Worm (Caenorhabditis elegans) whole organism, L1 larva: Measurements from ENCODE around the gene ggtb-1.

Source experiments
- C04F5.9 ChIP-seq: sonication (generic microtip); optimal IDR thresholded peaks from 2 replicates; lab custom pipeline; 2016; ENCODE audit warnings: missing genetic modification characterization, missing compliant biosample characterization
- Y116A8C.19 ChIP-seq: sonication (generic microtip); optimal IDR thresholded peaks from 2 replicates; lab custom pipeline; 2016; ENCODE audit warnings: missing compliant biosample characterization, missing genetic modification characterization, borderline replicate concordance
- aha-1 ChIP-seq: fragments of 150-350 bp; optimal IDR thresholded peaks from 2 replicates; lab custom pipeline; 2014; ENCODE audit warnings: missing biosample characterization, missing genetic modification characterization
- ama-1 ChIP-seq: fragments of 150-350 bp; optimal IDR thresholded peaks from 2 replicates; lab custom pipeline; 2014
- blmp-1 ChIP-seq: fragments of 150-350 bp; optimal IDR thresholded peaks from 2 replicates; lab custom pipeline; 2014; ENCODE audit warnings: missing biosample characterization, missing genetic modification characterization
- ceh-63 ChIP-seq: fragments of 200-800 bp; sonication (Bioruptor generic); optimal IDR thresholded peaks from 2 replicates; lab custom pipeline; 2018; ENCODE audit warnings: mild to moderate bottlenecking, missing genetic modification characterization, missing compliant biosample characterization
- ceh-8 ChIP-seq: fragments of 200-800 bp; sonication (Bioruptor generic); optimal IDR thresholded peaks from 2 replicates; lab custom pipeline; 2018; ENCODE audit warnings: mild to moderate bottlenecking, missing genetic modification characterization, moderate library complexity, missing compliant biosample characterization
- ceh-88 ChIP-seq: fragments of 200-800 bp; sonication (Bioruptor generic); IDR thresholded peaks from 2 replicates; pipeline ENCODE4 v1.3.6; 2022; ENCODE audit warnings: missing genetic modification characterization, missing compliant biosample characterization
- efl-1 ChIP-seq, 4 experiments: fragments of 150-350 bp; optimal IDR thresholded peaks in 3 of 4; peaks in 1 of 4; 1 replicate in 1 of 4; 2 replicates in 3 of 4; lab custom pipeline; 2014; ENCODE audit warnings: missing biosample characterization in 2 of 4, missing genetic modification characterization in 2 of 4, missing genetic modification reagents in 2 of 4
- egl-27 ChIP-seq, 2 experiments: fragments of 150-350 bp in 1 of 2; sonication (generic microtip); optimal IDR thresholded peaks; 3 replicates each; lab custom pipeline; 2017 to 2018; ENCODE audit warnings: missing biosample characterization in 2 of 2, missing genetic modification characterization in 2 of 2, missing genetic modification reagents in 2 of 2
- elt-2 ChIP-seq: sonication (generic microtip); optimal IDR thresholded peaks from 2 replicates; lab custom pipeline; 2016; ENCODE audit warnings: missing genetic modification characterization, mild to moderate bottlenecking, inconsistent platforms, missing compliant biosample characterization, missing genetic modification reagents
- ets-5 ChIP-seq: fragments of 200-800 bp; sonication (Bioruptor generic); IDR thresholded peaks from 2 replicates; pipeline ENCODE4 v1.3.6; 2022; ENCODE audit warnings: missing genetic modification characterization, missing compliant biosample characterization
- fkh-8 ChIP-seq: sonication (generic microtip); optimal IDR thresholded peaks from 2 replicates; lab custom pipeline; 2016; ENCODE audit warnings: mild to moderate bottlenecking, missing genetic modification characterization, missing compliant biosample characterization
- fos-1 ChIP-seq: fragments of 150-350 bp; optimal IDR thresholded peaks from 2 replicates; lab custom pipeline; 2014; ENCODE audit warnings: missing biosample characterization, missing genetic modification characterization
- grh-1 ChIP-seq: fragments of 200-800 bp; sonication (Bioruptor generic); IDR thresholded peaks from 2 replicates; pipeline ENCODE4 v1.3.6; 2022; ENCODE audit warnings: missing genetic modification reagents, missing genetic modification characterization, missing compliant biosample characterization
- hpl-2 ChIP-seq: fragments of 150-350 bp; optimal IDR thresholded peaks from 2 replicates; lab custom pipeline; 2014; ENCODE audit warnings: missing biosample characterization, missing genetic modification reagents, missing genetic modification characterization
- irx-1 ChIP-seq: sonication (generic microtip); optimal IDR thresholded peaks from 2 replicates; lab custom pipeline; 2016; ENCODE audit warnings: missing genetic modification characterization, missing compliant biosample characterization
- lin-13 ChIP-seq: fragments of 150-350 bp; optimal IDR thresholded peaks from 2 replicates; lab custom pipeline; 2014; ENCODE audit warnings: missing biosample characterization, missing genetic modification reagents, missing genetic modification characterization
- lin-14 ChIP-seq: fragments of 200-800 bp; sonication (Bioruptor generic); optimal IDR thresholded peaks from 2 replicates; lab custom pipeline; 2018; ENCODE audit warnings: mild to moderate bottlenecking, missing genetic modification characterization, moderate library complexity, missing compliant biosample characterization
- lin-35 ChIP-seq, 2 experiments: fragments of 150-350 bp; optimal IDR thresholded peaks; 2 replicates each; lab custom pipeline; 2014; ENCODE audit warnings: missing biosample characterization in 2 of 2, missing genetic modification characterization in 2 of 2, missing genetic modification reagents in 2 of 2
- lir-3 ChIP-seq: sonication (generic microtip); optimal IDR thresholded peaks from 2 replicates; lab custom pipeline; 2016; ENCODE audit warnings: mild to moderate bottlenecking, missing genetic modification characterization, moderate library complexity, missing compliant biosample characterization; ENCODE audit not compliant: poor library complexity
- mab-9 ChIP-seq: fragments of 200-800 bp; sonication (Bioruptor generic); IDR thresholded peaks from 2 replicates; pipeline ENCODE4 v1.3.6; 2022; ENCODE audit warnings: missing genetic modification reagents, missing genetic modification characterization, missing compliant biosample characterization
- mdl-1 ChIP-seq, 2 experiments: fragments of 150-350 bp; optimal IDR thresholded peaks; 2 replicates each; lab custom pipeline; 2014 to 2017; ENCODE audit warnings: missing biosample characterization in 2 of 2, missing genetic modification characterization in 2 of 2, inconsistent platforms in 1 of 2
- mep-1 ChIP-seq: fragments of 150-350 bp; optimal IDR thresholded peaks from 2 replicates; lab custom pipeline; 2014; ENCODE audit warnings: missing biosample characterization, missing genetic modification characterization
- nhr-11 ChIP-seq: fragments of 150-350 bp; optimal IDR thresholded peaks from 2 replicates; lab custom pipeline; 2014; ENCODE audit warnings: missing biosample characterization, missing genetic modification characterization
- nhr-12 ChIP-seq: sonication (generic microtip); optimal IDR thresholded peaks from 2 replicates; lab custom pipeline; 2017; ENCODE audit warnings: missing biosample characterization, missing genetic modification characterization
- nhr-19 ChIP-seq: fragments of 200-800 bp; sonication (Bioruptor generic); conservative IDR thresholded peaks from 2 replicates; pipeline ENCODE4 v1.3.6; 2022; ENCODE audit warnings: missing genetic modification characterization, missing compliant biosample characterization
- nhr-20 ChIP-seq: sonication (generic microtip); optimal IDR thresholded peaks from 2 replicates; lab custom pipeline; 2016; ENCODE audit warnings: mild to moderate bottlenecking, missing genetic modification characterization, missing compliant biosample characterization
- nhr-28 ChIP-seq: fragments of 150-350 bp; optimal IDR thresholded peaks from 2 replicates; lab custom pipeline; 2014; ENCODE audit warnings: missing biosample characterization, missing genetic modification characterization
- nhr-47 ChIP-seq: sonication (generic microtip); optimal IDR thresholded peaks from 2 replicates; lab custom pipeline; 2016; ENCODE audit warnings: mild to moderate bottlenecking, missing genetic modification characterization, moderate library complexity, missing compliant biosample characterization
- nhr-71 ChIP-seq: sonication (generic microtip); optimal IDR thresholded peaks from 2 replicates; lab custom pipeline; 2016; ENCODE audit warnings: mild to moderate bottlenecking, missing genetic modification characterization, moderate library complexity, missing compliant biosample characterization
- nhr-77 ChIP-seq: fragments of 150-350 bp; optimal IDR thresholded peaks from 2 replicates; lab custom pipeline; 2014; ENCODE audit warnings: missing biosample characterization, missing genetic modification characterization
- nhr-84 ChIP-seq: sonication (generic microtip); optimal IDR thresholded peaks from 2 replicates; lab custom pipeline; 2017; ENCODE audit warnings: missing biosample characterization, missing genetic modification characterization
- nhr-85 ChIP-seq: sonication (generic microtip); peaks from one replicate; lab custom pipeline; 2016; ENCODE audit warnings: missing genetic modification characterization, inconsistent platforms, missing compliant biosample characterization
- nhr-90 ChIP-seq: sonication (generic microtip); optimal IDR thresholded peaks from 2 replicates; lab custom pipeline; 2016; ENCODE audit warnings: mild to moderate bottlenecking, missing genetic modification characterization, missing compliant biosample characterization; ENCODE audit not compliant: poor library complexity
- pax-3 ChIP-seq: fragments of 200-800 bp; sonication (Bioruptor generic); optimal IDR thresholded peaks from 2 replicates; lab custom pipeline; 2018; ENCODE audit warnings: mild to moderate bottlenecking, missing genetic modification characterization, moderate library complexity, missing compliant biosample characterization
- pqm-1 ChIP-seq: sonication (generic microtip); optimal IDR thresholded peaks from 3 replicates; lab custom pipeline; 2017; ENCODE audit warnings: missing biosample characterization, missing genetic modification characterization
- skn-1 ChIP-seq: fragments of 150-350 bp; optimal IDR thresholded peaks from 2 replicates; lab custom pipeline; 2014; ENCODE audit warnings: missing biosample characterization, missing genetic modification characterization
- snpc-4 ChIP-seq: fragments of 150-350 bp; optimal IDR thresholded peaks from 2 replicates; lab custom pipeline; 2014; ENCODE audit warnings: missing biosample characterization, missing genetic modification characterization
- snu-23 ChIP-seq: sonication (generic microtip); optimal IDR thresholded peaks from 2 replicates; lab custom pipeline; 2016; ENCODE audit warnings: missing genetic modification characterization, missing compliant biosample characterization
- sup-37 ChIP-seq: fragments of 200-800 bp; sonication (Bioruptor generic); optimal IDR thresholded peaks from 2 replicates; lab custom pipeline; 2018; ENCODE audit warnings: mild to moderate bottlenecking, missing genetic modification characterization, missing compliant biosample characterization
- swsn-7 ChIP-seq: sonication (generic microtip); optimal IDR thresholded peaks from 2 replicates; lab custom pipeline; 2016; ENCODE audit warnings: missing genetic modification characterization, missing compliant biosample characterization
- tbx-2 ChIP-seq: sonication (generic microtip); optimal IDR thresholded peaks from 2 replicates; lab custom pipeline; 2016; ENCODE audit warnings: missing genetic modification characterization, missing compliant biosample characterization
- unc-62 ChIP-seq: fragments of 150-350 bp; optimal IDR thresholded peaks from 2 replicates; lab custom pipeline; 2014; ENCODE audit warnings: missing biosample characterization, missing genetic modification reagents, missing genetic modification characterization
- unc-86 ChIP-seq: sonication (generic microtip); optimal IDR thresholded peaks from 2 replicates; lab custom pipeline; 2016; ENCODE audit warnings: missing genetic modification characterization, missing compliant biosample characterization
- unc-98 ChIP-seq: fragments of 200-800 bp; sonication (Bioruptor generic); IDR thresholded peaks from 2 replicates; pipeline ENCODE4 v1.3.6; 2022; ENCODE audit warnings: missing genetic modification characterization, missing compliant biosample characterization
- xbp-1 ChIP-seq: sonication (generic microtip); optimal IDR thresholded peaks from 2 replicates; lab custom pipeline; 2016; ENCODE audit warnings: missing genetic modification characterization, missing compliant biosample characterization
- zag-1 ChIP-seq: fragments of 150-350 bp; optimal IDR thresholded peaks from 2 replicates; lab custom pipeline; 2014; ENCODE audit warnings: missing biosample characterization, missing genetic modification characterization
- ztf-4 ChIP-seq: fragments of 150-350 bp; optimal IDR thresholded peaks from 2 replicates; lab custom pipeline; 2014; ENCODE audit warnings: missing biosample characterization, missing genetic modification characterization

The ggtb-1 gene

DNA sequence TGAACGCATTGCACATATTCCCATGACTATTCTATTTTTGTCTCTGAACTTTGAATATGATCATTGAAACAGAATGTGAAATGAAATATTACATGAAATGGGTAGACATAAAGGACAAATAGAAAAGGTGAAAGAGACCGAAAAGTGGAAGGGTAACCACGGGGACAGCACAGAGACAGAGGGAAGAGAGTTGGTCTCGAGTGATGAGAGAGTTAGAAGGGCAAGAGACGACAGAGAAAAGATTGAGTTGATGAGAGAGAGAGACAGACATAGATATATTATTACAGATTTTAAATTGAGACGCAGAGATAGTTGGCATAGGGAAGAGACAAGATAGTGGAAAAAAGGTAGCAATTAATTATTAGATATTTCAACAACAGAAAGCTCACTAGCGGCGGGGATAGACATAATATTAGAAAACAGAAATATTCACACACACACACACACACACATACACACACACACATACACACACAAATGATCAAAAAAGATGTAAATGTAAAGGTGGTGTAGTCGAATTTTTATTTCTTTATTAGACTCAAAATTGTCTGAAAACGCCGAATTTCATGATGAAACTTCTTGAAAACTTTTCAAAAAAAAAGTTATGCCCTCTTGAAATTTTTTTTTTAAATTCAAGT lies 16.8 kb upstream of the ggtb-1 start (continued):
- TF ChIP-seq lin-13 (GFP tag; lab: Kevin White, UChicago), result peak; percentile 2
- no peak for TF ChIP-seq ceh-63 (GFP tag; lab: Kevin White, UChicago)
- peak; percentile 95 for TF ChIP-seq nhr-85 (tag; lab: Kevin White, UChicago)
- TF ChIP-seq lin-35 (GFP tag; optimal IDR thresholded peaks at IDR 0.05; lab: Kevin White, UChicago), result peak; percentile 44 to 73
- peak in 1 of 2 experiments; percentile 66 for TF ChIP-seq mdl-1 (tag; optimal IDR thresholded peaks at IDR 0.05; lab: Kevin White, UChicago)
- TF ChIP-seq nhr-12 (tag; lab: Kevin White, UChicago), result no peak
- TF ChIP-seq ama-1, result no peak
- no peak for TF ChIP-seq unc-86 (tag; lab: Kevin White, UChicago)
- no peak for TF ChIP-seq aha-1
- TF ChIP-seq irx-1 (tag; lab: Kevin White, UChicago), result peak; percentile 12
- TF ChIP-seq mep-1 (tag; lab: Kevin White, UChicago), result peak; percentile 77
- peak; percentile 43 for TF ChIP-seq ztf-4 (tag; lab: Kevin White, UChicago)
- peak; percentile 55 for TF ChIP-seq nhr-11 (tag; lab: Kevin White, UChicago)
- TF ChIP-seq egl-27 (tag; optimal IDR thresholded peaks at IDR 0.05; lab: Kevin White, UChicago), result peak; percentile 72 to 78
- peak; percentile 90 for TF ChIP-seq lin-14 (GFP tag; lab: Kevin White, UChicago)
- peak; percentile 13 for TF ChIP-seq snpc-4 (tag; lab: Kevin White, UChicago)
- peak; percentile 61 for TF ChIP-seq skn-1
- TF ChIP-seq swsn-7 (tag; lab: Kevin White, UChicago), result peak; percentile 74
- TF ChIP-seq nhr-47 (tag; lab: Kevin White, UChicago), result peak; percentile 75
- peak; percentile 60 for TF ChIP-seq lir-3 (tag; lab: Kevin White, UChicago)

DNA sequence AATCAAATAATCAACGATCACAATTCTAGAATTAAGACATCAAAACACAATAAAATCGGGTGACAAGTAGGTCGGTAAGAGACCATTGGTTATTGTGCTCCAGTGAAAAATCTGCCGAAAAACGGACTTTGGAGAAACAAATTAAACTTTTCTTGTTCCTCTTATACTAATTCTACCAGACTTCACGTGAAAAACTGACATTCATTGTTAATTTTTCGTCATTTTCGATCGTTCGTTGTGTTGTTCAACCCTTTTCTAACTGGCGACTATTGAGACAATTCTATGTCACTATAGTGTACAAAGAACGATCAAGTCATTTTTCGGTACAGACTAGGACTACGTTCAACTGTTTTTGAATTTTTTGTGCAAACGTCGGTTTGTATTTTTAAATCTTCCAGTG lies 13.1 kb upstream of the ggtb-1 start:
- TF ChIP-seq snu-23 (GFP tag; lab: Kevin White, UChicago) (peak; percentile 52), xbp-1 (tag; lab: Kevin White, UChicago) (peak; percentile 30), tbx-2 (tag; lab: Kevin White, UChicago) (peak; percentile 19), fos-1 (no peak), nhr-77 (tag; lab: Kevin White, UChicago) (peak; percentile 18), pax-3 (tag; lab: Kevin White, UChicago) (no peak), swsn-7 (tag; lab: Kevin White, UChicago) (peak; percentile 7), grh-1 (GFP tag; lab: Robert Waterston, UW) (0 out of 2 replicates have a peak, but pooled peaks have one; percentile 6), ceh-88 (GFP tag; lab: Robert Waterston, UW) (no peak), nhr-20 (tag; lab: Kevin White, UChicago) (peak; percentile 71), lin-14 (GFP tag; lab: Kevin White, UChicago) (peak; percentile 48), lir-3 (tag; lab: Kevin White, UChicago) (no peak), ets-5 (GFP tag; lab: Robert Waterston, UW) (no peak), nhr-71 (tag; lab: Kevin White, UChicago) (peak; percentile 66), sup-37 (no peak), elt-2 (tag; lab: Kevin White, UChicago) (peak; percentile 64), mep-1 (tag; lab: Kevin White, UChicago) (peak; percentile 12), irx-1 (tag; lab: Kevin White, UChicago) (no peak), efl-1 (optimal IDR thresholded peaks at IDR 0.05; lab: Kevin White, UChicago) (peak in 1 of 2 experiments; percentile 11), efl-1 (GFP tag; optimal IDR thresholded peaks at IDR 0.05 in 1 of 2; lab: Kevin White, UChicago) (peak in 1 of 2 experiments; percentile 93), pqm-1 (no peak), fkh-8 (tag; lab: Kevin White, UChicago) (no peak), hpl-2 (no peak), lin-35 (GFP tag; optimal IDR thresholded peaks at IDR 0.05; lab: Kevin White, UChicago) (peak in 1 of 2 experiments; percentile 73), C04F5.9 (tag; lab: Kevin White, UChicago) (no peak), nhr-11 (tag; lab: Kevin White, UChicago) (no peak), Y116A8C.19 (tag; lab: Kevin White, UChicago) (no peak), nhr-84 (tag; lab: Kevin White, UChicago) (no peak), mdl-1 (tag; optimal IDR thresholded peaks at IDR 0.05; lab: Kevin White, UChicago) (no peak), nhr-19 (GFP tag; lab: Robert Waterston, UW) (peak; percentile 98), nhr-90 (tag; lab: Kevin White, UChicago) (peak; percentile 58), blmp-1 (peak; percentile 41), nhr-85 (tag; lab: Kevin White, UChicago) (peak; percentile 91), unc-62 (GFP tag; lab: Kevin White, UChicago) (no peak), mab-9 (GFP tag; lab: Robert Waterston, UW) (no peak), snpc-4 (tag; lab: Kevin White, UChicago) (no peak), unc-98 (GFP tag; lab: Robert Waterston, UW) (no peak), ceh-8 (GFP tag; lab: Kevin White, UChicago) (no peak), nhr-28 (tag; lab: Kevin White, UChicago) (no peak), zag-1 (tag; lab: Kevin White, UChicago) (no peak)
